Worm (Caenorhabditis elegans): ENCODE measurements around the gene F53E4.1.
"Not testable (repeated sequence)": the region's sequence is repeated elsewhere in the genome, so short reads cannot be mapped to it uniquely, and the experiment has no call there.

The F53E4.1 gene

DNA sequence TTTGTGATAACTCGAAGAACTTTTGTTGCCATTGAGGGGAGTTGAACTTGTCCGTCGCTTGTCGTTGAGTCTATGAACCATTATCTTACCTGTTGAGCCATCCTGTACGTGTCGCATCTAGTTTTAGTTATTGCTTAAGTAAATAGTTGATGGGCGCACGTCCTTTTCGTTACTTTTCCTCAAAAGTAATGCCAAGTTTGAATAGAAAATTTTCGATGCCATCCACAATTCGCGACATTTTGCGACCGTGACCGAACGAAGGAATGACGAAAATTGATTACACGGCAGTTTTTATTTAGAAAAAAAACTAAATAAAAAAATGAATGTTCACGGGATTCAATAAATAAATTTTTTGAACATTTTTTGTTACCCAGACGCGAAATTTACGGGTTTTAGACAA is at the start of gene F53E4.1:
TSS of gene F53E4.1 (minus strand) at position 101 of the 400 bp plus-strand sequence.
- TF ChIP-seq ces-1 (GFP tag; optimal IDR thresholded peaks at IDR 0.05); alr-1 (tag; optimal IDR thresholded peaks at IDR 0.05; ENCODE audit: borderline replicate concordance); zip-4 (GFP tag; optimal IDR thresholded peaks at IDR 0.05): not testable (repeated sequence)

DNA sequence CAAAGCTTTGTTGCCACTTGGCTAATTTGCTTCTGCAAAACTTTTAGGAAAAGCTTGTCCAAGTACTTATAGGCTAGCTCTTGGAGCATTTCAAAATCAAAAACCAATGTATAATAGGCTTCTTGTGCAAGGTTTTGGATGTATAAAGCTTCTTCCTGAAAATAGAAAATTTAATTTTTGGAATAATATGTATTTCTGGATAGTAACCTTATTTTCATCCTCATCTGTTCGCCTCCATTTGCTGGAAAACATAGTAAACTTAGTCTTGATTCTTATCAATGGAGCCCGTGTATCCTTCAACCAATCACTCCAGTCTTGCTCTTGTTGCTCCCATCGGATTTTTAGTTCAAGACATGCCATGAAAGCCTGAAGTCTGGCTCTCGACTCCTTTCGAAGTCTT is 48.6 kb upstream of the F53E4.1 start, which contains the start of gene Y6E2A.4:
TSS of gene Y6E2A.4 (minus strand) at position 101 of the 400 bp plus-strand sequence.
- TF ChIP-seq aha-1 (tag; optimal IDR thresholded peaks at IDR 0.05) (no peak), vab-15 (tag; optimal IDR thresholded peaks at IDR 0.05) (no peak), nhr-12 (tag; optimal IDR thresholded peaks at IDR 0.05) (no peak), ceh-90 (tag; optimal IDR thresholded peaks at IDR 0.05) (no peak), C16A3.4 (tag; optimal IDR thresholded peaks at IDR 0.05) (no peak), nhr-20 (tag; optimal IDR thresholded peaks at IDR 0.05) (no peak), zag-1 (tag; optimal IDR thresholded peaks at IDR 0.05) (no peak), elt-3 (tag; optimal IDR thresholded peaks at IDR 0.05) (no peak), nhr-71 (tag; optimal IDR thresholded peaks at IDR 0.05) (no peak), pag-3 (tag; optimal IDR thresholded peaks at IDR 0.05; ENCODE audit: borderline replicate concordance, insufficient read depth) (no peak), C04F5.9 (tag; optimal IDR thresholded peaks at IDR 0.05) (no peak), rnt-1 (tag; optimal IDR thresholded peaks at IDR 0.05) (no peak)

DNA sequence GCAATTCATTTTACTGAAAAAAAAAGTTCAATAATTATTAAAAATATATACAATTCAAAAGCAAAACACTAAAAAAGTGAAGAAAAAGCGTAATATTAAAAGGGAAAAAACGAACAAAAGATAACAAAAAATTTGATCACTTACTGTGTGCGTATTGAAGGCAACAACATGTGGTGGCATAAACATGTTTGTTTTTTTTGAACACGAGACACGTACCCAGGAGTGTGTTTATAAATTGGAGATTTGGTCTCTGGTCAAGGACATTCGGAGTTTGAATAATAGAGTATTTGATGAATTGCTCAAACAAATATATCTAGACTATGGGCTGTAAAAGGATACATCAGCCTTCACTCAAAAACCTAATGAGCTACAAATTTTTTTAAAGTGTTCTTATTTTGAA is 47.5 kb upstream of the F53E4.1 start:
- no peak for TF ChIP-seq blmp-1 (tag; optimal IDR thresholded peaks at IDR 0.05)
- TF ChIP-seq snu-23 (GFP tag; optimal IDR thresholded peaks at IDR 0.05) = no peak
- TF ChIP-seq lir-3 (tag; optimal IDR thresholded peaks at IDR 0.05; ENCODE audit: poor library complexity) = no peak
- no peak for TF ChIP-seq mef-2 (tag; optimal IDR thresholded peaks at IDR 0.05)
- no peak for TF ChIP-seq unc-62 (GFP tag; optimal IDR thresholded peaks at IDR 0.05)
- TF ChIP-seq sox-4 (tag; optimal IDR thresholded peaks at IDR 0.05) = no peak
- no peak for TF ChIP-seq nhr-71 (tag; optimal IDR thresholded peaks at IDR 0.05)
- TF ChIP-seq sptf-1 (tag; optimal IDR thresholded peaks at IDR 0.05) = no peak
- no peak for TF ChIP-seq C16A3.4 (tag; optimal IDR thresholded peaks at IDR 0.05)
- no peak for TF ChIP-seq nhr-19 (GFP tag; conservative IDR thresholded peaks at IDR 0.05)
- no peak for TF ChIP-seq nhr-85 (tag)
- TF ChIP-seq lin-13 (GFP tag; optimal IDR thresholded peaks at IDR 0.05) = no peak

DNA sequence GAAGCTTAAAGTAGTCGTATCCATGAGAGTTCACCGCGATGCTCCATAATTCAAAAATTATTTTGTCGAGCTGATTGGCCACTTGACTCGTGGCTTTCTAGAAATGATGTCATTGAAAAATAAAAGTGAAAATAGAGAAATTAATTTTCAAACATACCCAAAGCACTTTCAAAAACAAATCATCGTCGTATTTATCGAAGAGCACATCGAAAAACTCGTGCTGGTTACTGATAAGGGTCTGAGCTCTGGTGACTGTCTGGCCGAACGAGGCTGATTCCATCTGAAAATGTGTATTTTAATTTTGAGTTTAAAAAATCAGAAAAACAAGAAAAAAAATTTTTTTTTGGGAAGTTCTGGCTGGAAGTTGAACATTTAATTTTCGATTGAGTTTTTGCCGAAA is 44.3 kb upstream of the F53E4.1 start:
- TF ChIP-seq elt-2 (tag; optimal IDR thresholded peaks at IDR 0.05) = peak; percentile 50
- no peak for TF ChIP-seq ztf-4 (tag; optimal IDR thresholded peaks at IDR 0.05)

DNA sequence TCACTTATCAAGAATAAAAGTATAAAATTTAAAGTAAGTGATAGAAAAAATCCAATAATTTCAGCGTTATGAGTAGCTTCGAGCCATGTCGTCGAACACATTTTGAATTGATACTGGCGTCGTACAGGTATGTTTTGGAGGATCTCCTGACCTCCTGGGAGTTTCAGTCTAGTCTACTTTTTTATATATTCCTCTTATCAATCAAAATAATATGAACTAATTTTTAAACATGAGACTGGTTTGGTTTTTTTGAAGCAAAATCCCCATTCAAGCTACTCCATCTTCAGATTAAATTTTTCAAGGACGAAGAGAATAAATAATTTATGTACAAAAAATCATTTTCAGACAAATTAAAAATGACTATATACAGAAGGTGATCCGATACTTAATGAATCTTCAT is 43.8 kb upstream of the F53E4.1 start, which contains the start of gene str-101:
TSS of gene str-101 (minus strand) at position 101 of the 400 bp plus-strand sequence.
- TF ChIP-seq ets-5 (GFP tag; IDR thresholded peaks at IDR 0.05) = no peak
- TF ChIP-seq sptf-1 (tag; optimal IDR thresholded peaks at IDR 0.05) = no peak
- no peak for TF ChIP-seq irx-1 (tag; optimal IDR thresholded peaks at IDR 0.05)
- TF ChIP-seq tbx-2 (tag; optimal IDR thresholded peaks at IDR 0.05) = no peak
- no peak for TF ChIP-seq mep-1 (tag; optimal IDR thresholded peaks at IDR 0.05)
- TF ChIP-seq egl-27 (tag; optimal IDR thresholded peaks at IDR 0.05) = no peak
- no peak for TF ChIP-seq lir-3 (tag; optimal IDR thresholded peaks at IDR 0.05; ENCODE audit: poor library complexity)
- TF ChIP-seq nhr-76 (tag; optimal IDR thresholded peaks at IDR 0.05) = no peak
- TF ChIP-seq nhr-19 (GFP tag; conservative IDR thresholded peaks at IDR 0.05) = no peak
- no peak for TF ChIP-seq pag-3 (tag; optimal IDR thresholded peaks at IDR 0.05; ENCODE audit: borderline replicate concordance, insufficient read depth)
- no peak for TF ChIP-seq swsn-7 (tag; optimal IDR thresholded peaks at IDR 0.05)
- TF ChIP-seq egl-13 (tag; optimal IDR thresholded peaks at IDR 0.05) = no peak
- no peak for TF ChIP-seq lin-35 (GFP tag; optimal IDR thresholded peaks at IDR 0.05)
- no peak for TF ChIP-seq jun-1 (tag; optimal IDR thresholded peaks at IDR 0.05)
- TF ChIP-seq elt-2 (tag; optimal IDR thresholded peaks at IDR 0.05) = no peak
- TF ChIP-seq aha-1 (tag; optimal IDR thresholded peaks at IDR 0.05) = no peak
- TF ChIP-seq ceh-82 (tag; optimal IDR thresholded peaks at IDR 0.05) = no peak
- no peak for TF ChIP-seq lsy-2 (tag; optimal IDR thresholded peaks at IDR 0.05)
- no peak for TF ChIP-seq dsc-1 (tag; optimal IDR thresholded peaks at IDR 0.05)
- no peak for TF ChIP-seq nhr-28 (tag; optimal IDR thresholded peaks at IDR 0.05)

Measured in whole organism, L1 larva.